Worm (Caenorhabditis elegans) whole organism, L1 larva: Measurements from ENCODE around the gene ttr-57.
"Not testable (repeated sequence)": the region's sequence is repeated elsewhere in the genome, so short reads cannot be mapped to it uniquely, and the experiment has no call there.

Source experiments
- Y116A8C.19 ChIP-seq: sonication (generic microtip); optimal IDR thresholded peaks from 2 replicates; lab custom pipeline; 2016; ENCODE audit warnings: missing compliant biosample characterization, missing genetic modification characterization, borderline replicate concordance
- aha-1 ChIP-seq: fragments of 150-350 bp; optimal IDR thresholded peaks from 2 replicates; lab custom pipeline; 2014; ENCODE audit warnings: missing biosample characterization, missing genetic modification characterization
- aly-2 ChIP-seq: fragments of 150-350 bp; optimal IDR thresholded peaks from 2 replicates; lab custom pipeline; 2014; ENCODE audit warnings: missing biosample characterization, missing genetic modification characterization
- ceh-63 ChIP-seq: fragments of 200-800 bp; sonication (Bioruptor generic); optimal IDR thresholded peaks from 2 replicates; lab custom pipeline; 2018; ENCODE audit warnings: mild to moderate bottlenecking, missing genetic modification characterization, missing compliant biosample characterization
- ceh-8 ChIP-seq: fragments of 200-800 bp; sonication (Bioruptor generic); optimal IDR thresholded peaks from 2 replicates; lab custom pipeline; 2018; ENCODE audit warnings: mild to moderate bottlenecking, missing genetic modification characterization, moderate library complexity, missing compliant biosample characterization
- ceh-88 ChIP-seq: fragments of 200-800 bp; sonication (Bioruptor generic); IDR thresholded peaks from 2 replicates; pipeline ENCODE4 v1.3.6; 2022; ENCODE audit warnings: missing genetic modification characterization, missing compliant biosample characterization
- dsc-1 ChIP-seq: sonication (generic microtip); optimal IDR thresholded peaks from 2 replicates; lab custom pipeline; 2016; ENCODE audit warnings: mild to moderate bottlenecking, missing genetic modification characterization, missing compliant biosample characterization
- egl-27 ChIP-seq, 2 experiments: fragments of 150-350 bp in 1 of 2; sonication (generic microtip); optimal IDR thresholded peaks; 3 replicates each; lab custom pipeline; 2017 to 2018; ENCODE audit warnings: missing biosample characterization in 2 of 2, missing genetic modification characterization in 2 of 2, missing genetic modification reagents in 2 of 2
- elt-2 ChIP-seq: sonication (generic microtip); optimal IDR thresholded peaks from 2 replicates; lab custom pipeline; 2016; ENCODE audit warnings: missing genetic modification characterization, mild to moderate bottlenecking, inconsistent platforms, missing compliant biosample characterization, missing genetic modification reagents
- elt-3 ChIP-seq, 6 experiments: fragments of 150-350 bp in 1 of 6; sonication (generic microtip); optimal IDR thresholded peaks; 2 replicates each; lab custom pipeline; 2017 to 2018; ENCODE audit warnings: missing biosample characterization in 6 of 6, missing genetic modification characterization in 6 of 6, inconsistent platforms in 1 of 6
- fkh-10 ChIP-seq: sonication (generic microtip); optimal IDR thresholded peaks from 2 replicates; lab custom pipeline; 2017; ENCODE audit warnings: missing biosample characterization, missing genetic modification reagents, missing genetic modification characterization
- fkh-4 ChIP-seq: sonication (generic microtip); optimal IDR thresholded peaks from 2 replicates; lab custom pipeline; 2016; ENCODE audit warnings: missing compliant biosample characterization, missing genetic modification characterization, borderline replicate concordance
- fos-1 ChIP-seq: fragments of 150-350 bp; optimal IDR thresholded peaks from 2 replicates; lab custom pipeline; 2014; ENCODE audit warnings: missing biosample characterization, missing genetic modification characterization
- isw-1 ChIP-seq: fragments of 200-800 bp; sonication (Bioruptor generic); IDR thresholded peaks from 2 replicates; pipeline ENCODE4 v1.3.6; 2022; ENCODE audit warnings: missing genetic modification characterization, missing compliant biosample characterization
- lin-14 ChIP-seq: fragments of 200-800 bp; sonication (Bioruptor generic); optimal IDR thresholded peaks from 2 replicates; lab custom pipeline; 2018; ENCODE audit warnings: mild to moderate bottlenecking, missing genetic modification characterization, moderate library complexity, missing compliant biosample characterization
- lin-15B ChIP-seq: fragments of 150-350 bp; sonication (generic microtip); optimal IDR thresholded peaks from 3 replicates; lab custom pipeline; 2014; ENCODE audit warnings: missing biosample characterization, missing genetic modification characterization
- lin-39 ChIP-seq: fragments of 150-350 bp; optimal IDR thresholded peaks from 2 replicates; lab custom pipeline; 2014; ENCODE audit warnings: missing biosample characterization, missing genetic modification reagents, missing genetic modification characterization
- lir-3 ChIP-seq: sonication (generic microtip); optimal IDR thresholded peaks from 2 replicates; lab custom pipeline; 2016; ENCODE audit warnings: mild to moderate bottlenecking, missing genetic modification characterization, moderate library complexity, missing compliant biosample characterization; ENCODE audit not compliant: poor library complexity
- lsy-2 ChIP-seq, 2 experiments: fragments of 150-350 bp; optimal IDR thresholded peaks; 2 replicates each; lab custom pipeline; 2014; ENCODE audit warnings: missing biosample characterization in 2 of 2, missing genetic modification characterization in 2 of 2
- mab-9 ChIP-seq: fragments of 200-800 bp; sonication (Bioruptor generic); IDR thresholded peaks from 2 replicates; pipeline ENCODE4 v1.3.6; 2022; ENCODE audit warnings: missing genetic modification reagents, missing genetic modification characterization, missing compliant biosample characterization
- mdl-1 ChIP-seq, 2 experiments: fragments of 150-350 bp; optimal IDR thresholded peaks; 2 replicates each; lab custom pipeline; 2014 to 2017; ENCODE audit warnings: missing biosample characterization in 2 of 2, missing genetic modification characterization in 2 of 2, inconsistent platforms in 1 of 2
- mep-1 ChIP-seq: fragments of 150-350 bp; optimal IDR thresholded peaks from 2 replicates; lab custom pipeline; 2014; ENCODE audit warnings: missing biosample characterization, missing genetic modification characterization
- nhr-11 ChIP-seq: fragments of 150-350 bp; optimal IDR thresholded peaks from 2 replicates; lab custom pipeline; 2014; ENCODE audit warnings: missing biosample characterization, missing genetic modification characterization
- nhr-12 ChIP-seq: sonication (generic microtip); optimal IDR thresholded peaks from 2 replicates; lab custom pipeline; 2017; ENCODE audit warnings: missing biosample characterization, missing genetic modification characterization
- nhr-28 ChIP-seq: fragments of 150-350 bp; optimal IDR thresholded peaks from 2 replicates; lab custom pipeline; 2014; ENCODE audit warnings: missing biosample characterization, missing genetic modification characterization
- nhr-47 ChIP-seq: sonication (generic microtip); optimal IDR thresholded peaks from 2 replicates; lab custom pipeline; 2016; ENCODE audit warnings: mild to moderate bottlenecking, missing genetic modification characterization, moderate library complexity, missing compliant biosample characterization
- nhr-84 ChIP-seq: sonication (generic microtip); optimal IDR thresholded peaks from 2 replicates; lab custom pipeline; 2017; ENCODE audit warnings: missing biosample characterization, missing genetic modification characterization
- nhr-90 ChIP-seq: sonication (generic microtip); optimal IDR thresholded peaks from 2 replicates; lab custom pipeline; 2016; ENCODE audit warnings: mild to moderate bottlenecking, missing genetic modification characterization, missing compliant biosample characterization; ENCODE audit not compliant: poor library complexity
- pag-3 ChIP-seq: sonication (generic microtip); optimal IDR thresholded peaks from 2 replicates; lab custom pipeline; 2017; ENCODE audit warnings: missing genetic modification characterization, mild to moderate bottlenecking, missing compliant biosample characterization, antibody characterized with exemption, borderline replicate concordance; ENCODE audit not compliant: insufficient read depth
- pax-3 ChIP-seq: fragments of 200-800 bp; sonication (Bioruptor generic); optimal IDR thresholded peaks from 2 replicates; lab custom pipeline; 2018; ENCODE audit warnings: mild to moderate bottlenecking, missing genetic modification characterization, moderate library complexity, missing compliant biosample characterization
- rnt-1 ChIP-seq: sonication (generic microtip); optimal IDR thresholded peaks from 2 replicates; lab custom pipeline; 2016; ENCODE audit warnings: mild to moderate bottlenecking, missing genetic modification characterization, moderate library complexity, missing compliant biosample characterization
- skn-1 ChIP-seq: fragments of 150-350 bp; optimal IDR thresholded peaks from 2 replicates; lab custom pipeline; 2014; ENCODE audit warnings: missing biosample characterization, missing genetic modification characterization
- snu-23 ChIP-seq: sonication (generic microtip); optimal IDR thresholded peaks from 2 replicates; lab custom pipeline; 2016; ENCODE audit warnings: missing genetic modification characterization, missing compliant biosample characterization
- sox-4 ChIP-seq: sonication (generic microtip); optimal IDR thresholded peaks from 2 replicates; lab custom pipeline; 2016; ENCODE audit warnings: missing genetic modification characterization, missing compliant biosample characterization
- swsn-7 ChIP-seq: sonication (generic microtip); optimal IDR thresholded peaks from 2 replicates; lab custom pipeline; 2016; ENCODE audit warnings: missing genetic modification characterization, missing compliant biosample characterization
- tlp-1 ChIP-seq: fragments of 150-350 bp; optimal IDR thresholded peaks from 2 replicates; lab custom pipeline; 2014; ENCODE audit warnings: missing biosample characterization, missing genetic modification characterization
- unc-30 ChIP-seq: sonication (generic microtip); optimal IDR thresholded peaks from 2 replicates; lab custom pipeline; 2017; ENCODE audit warnings: missing biosample characterization, missing genetic modification characterization
- xbp-1 ChIP-seq: sonication (generic microtip); optimal IDR thresholded peaks from 2 replicates; lab custom pipeline; 2016; ENCODE audit warnings: missing genetic modification characterization, missing compliant biosample characterization
- zag-1 ChIP-seq: fragments of 150-350 bp; optimal IDR thresholded peaks from 2 replicates; lab custom pipeline; 2014; ENCODE audit warnings: missing biosample characterization, missing genetic modification characterization
- ztf-11 ChIP-seq, 2 experiments: sonication (generic microtip); optimal IDR thresholded peaks; 2 replicates each; lab custom pipeline; 2016 to 2017; ENCODE audit warnings: missing genetic modification characterization in 2 of 2, missing biosample characterization in 1 of 2, missing compliant biosample characterization in 1 of 2
- ztf-4 ChIP-seq: fragments of 150-350 bp; optimal IDR thresholded peaks from 2 replicates; lab custom pipeline; 2014; ENCODE audit warnings: missing biosample characterization, missing genetic modification characterization

The ttr-57 gene

DNA sequence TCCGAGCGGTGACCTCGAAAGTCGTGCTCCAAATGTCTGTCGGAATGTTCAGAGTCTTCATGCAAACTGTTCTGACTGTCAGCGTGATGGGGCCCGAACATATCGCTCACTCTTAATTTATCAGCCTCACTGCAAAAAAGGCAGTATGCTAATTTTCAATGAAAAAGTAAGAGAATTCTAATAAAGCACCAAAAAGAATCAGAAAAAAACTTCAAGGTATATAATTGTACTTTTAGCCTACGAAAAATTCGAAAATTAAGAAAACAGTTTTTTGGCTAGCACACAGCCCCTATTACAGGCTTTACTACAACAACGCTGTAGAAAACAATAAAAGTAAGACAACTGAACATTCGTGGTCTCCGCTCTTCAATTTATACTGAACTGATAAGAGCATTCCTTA is 43.1 kb upstream of the ttr-57 start, which contains the start of gene F26F2.1:
Gene F26F2.1 (minus strand): TSS at position 101 of the 400 bp plus-strand sequence.
- TF ChIP-seq aha-1 (no peak), pag-3 (tag; lab: Kevin White, UChicago) (no peak), ceh-63 (GFP tag; lab: Kevin White, UChicago) (no peak), snu-23 (GFP tag; lab: Kevin White, UChicago) (no peak), nhr-84 (no peak), tlp-1 (tag; lab: Kevin White, UChicago) (no peak), zag-1 (tag; lab: Kevin White, UChicago) (no peak), Y116A8C.19 (tag; lab: Kevin White, UChicago) (no peak), lir-3 (no peak), ztf-4 (tag; lab: Kevin White, UChicago) (no peak), mab-9 (GFP tag; lab: Robert Waterston, UW) (no peak), nhr-11 (no peak), aly-2 (tag; lab: Kevin White, UChicago) (no peak), nhr-12 (tag; lab: Kevin White, UChicago) (no peak)

DNA sequence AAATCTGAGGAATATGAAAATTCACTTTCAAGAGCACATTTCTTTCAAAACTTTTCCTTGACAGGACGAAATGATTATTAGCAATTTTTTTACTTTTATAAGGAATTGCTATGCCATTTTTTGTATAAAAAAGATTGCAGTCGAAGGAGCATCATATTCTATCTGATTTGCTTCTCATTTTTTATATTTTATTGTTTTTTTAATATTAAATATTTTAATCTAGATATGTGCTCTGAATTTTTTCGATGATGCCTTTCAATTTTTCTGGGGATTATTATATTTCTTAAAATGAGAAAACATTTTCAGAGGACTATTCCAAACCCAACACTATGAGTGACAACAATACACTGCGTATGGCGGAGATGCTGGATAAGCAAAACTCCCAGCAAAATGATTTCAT is 40.9 kb upstream of the ttr-57 start, which contains the start of gene F26F2.13:
Gene F26F2.13 (plus strand): TSS at position 301 of the 400 bp plus-strand sequence.
- TF ChIP-seq xbp-1 (tag; lab: Kevin White, UChicago); mep-1 (tag; lab: Kevin White, UChicago); lin-14 (GFP tag; lab: Kevin White, UChicago): not testable (repeated sequence)

DNA sequence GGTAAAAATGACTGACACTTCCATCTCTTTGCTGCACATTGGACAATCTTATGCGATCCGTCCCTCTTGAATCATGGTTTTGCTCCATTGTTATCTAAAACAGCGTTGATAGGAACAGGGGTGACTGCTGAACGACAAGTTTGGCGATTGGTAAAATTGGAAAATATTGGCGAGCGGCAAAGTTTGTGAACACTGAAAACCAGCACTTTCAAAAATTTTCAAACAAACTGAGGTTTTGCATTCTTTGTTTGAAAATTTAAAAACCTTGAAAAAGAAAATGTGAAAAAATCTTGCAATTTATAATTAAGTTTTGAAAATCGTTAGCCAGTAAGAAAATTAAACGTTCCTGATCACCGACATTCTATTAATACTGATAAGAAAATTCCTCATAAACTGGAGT is 38.5 kb upstream of the ttr-57 start, which contains the start of gene F26F2.3:
Gene F26F2.3 (minus strand): TSS at position 101 of the 400 bp plus-strand sequence.
- TF ChIP-seq lin-39 (tag; lab: Kevin White, UChicago) = no peak
- no peak for TF ChIP-seq isw-1 (GFP tag; lab: Robert Waterston, UW)
- no peak for TF ChIP-seq aha-1
- no peak for TF ChIP-seq xbp-1 (tag; lab: Kevin White, UChicago)
- TF ChIP-seq aly-2 (tag; lab: Kevin White, UChicago) = no peak
- no peak for TF ChIP-seq nhr-11
- no peak for TF ChIP-seq nhr-90
- TF ChIP-seq pax-3 (tag; lab: Kevin White, UChicago) = no peak
- TF ChIP-seq elt-2 (tag; lab: Kevin White, UChicago) = no peak
- no peak for TF ChIP-seq skn-1
- TF ChIP-seq egl-27 (tag; optimal IDR thresholded peaks at IDR 0.05; lab: Kevin White, UChicago) = no peak
- TF ChIP-seq swsn-7 (tag; lab: Kevin White, UChicago) = no peak
- TF ChIP-seq rnt-1 = no peak
- no peak for TF ChIP-seq ceh-88 (GFP tag; lab: Robert Waterston, UW)
- no peak for TF ChIP-seq sox-4 (tag; lab: Kevin White, UChicago)
- TF ChIP-seq lin-15B (tag; lab: Kevin White, UChicago) = no peak
- no peak for TF ChIP-seq fkh-10 (GFP tag; lab: Kevin White, UChicago)
- TF ChIP-seq dsc-1 (tag; lab: Kevin White, UChicago) = no peak

DNA sequence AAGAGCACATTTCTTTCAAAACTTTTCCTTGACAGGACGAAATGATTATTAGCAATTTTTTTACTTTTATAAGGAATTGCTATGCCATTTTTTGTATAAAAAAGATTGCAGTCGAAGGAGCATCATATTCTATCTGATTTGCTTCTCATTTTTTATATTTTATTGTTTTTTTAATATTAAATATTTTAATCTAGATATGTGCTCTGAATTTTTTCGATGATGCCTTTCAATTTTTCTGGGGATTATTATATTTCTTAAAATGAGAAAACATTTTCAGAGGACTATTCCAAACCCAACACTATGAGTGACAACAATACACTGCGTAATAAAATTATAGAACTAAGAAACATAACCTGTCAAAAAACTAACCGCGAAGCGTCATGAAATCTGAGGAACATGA is 35.9 kb upstream of the ttr-57 start, which contains the start of gene F26F2.4:
Gene F26F2.4 (plus strand): TSS at position 301 of the 400 bp plus-strand sequence.
- not testable (repeated sequence) for TF ChIP-seq nhr-47, nhr-84, nhr-90

DNA sequence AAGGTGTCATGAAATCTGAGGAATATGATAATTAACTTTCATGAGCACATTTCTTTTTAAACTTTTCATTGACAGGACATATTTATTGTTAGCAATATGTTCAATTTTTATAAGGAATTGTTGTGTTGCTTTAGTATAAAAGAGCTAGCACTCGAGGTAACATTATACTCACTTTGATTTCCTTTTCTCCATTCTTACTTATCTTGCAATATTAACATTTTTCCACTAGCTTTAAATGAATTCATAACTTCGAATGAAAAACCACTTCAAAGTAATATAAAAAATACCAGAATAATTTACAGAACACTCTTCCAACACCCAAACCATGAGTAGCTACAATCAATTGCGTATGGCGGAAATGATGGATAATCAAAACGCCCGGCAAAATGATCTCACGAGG is 31.5 kb upstream of the ttr-57 start, which contains the start of gene F26F2.5:
Gene F26F2.5 (plus strand): TSS at position 301 of the 400 bp plus-strand sequence.
- TF ChIP-seq mab-9 (GFP tag; lab: Robert Waterston, UW) = no peak
- no peak for TF ChIP-seq lsy-2 (tag; optimal IDR thresholded peaks at IDR 0.05; lab: Kevin White, UChicago)
- no peak for TF ChIP-seq ztf-11 (tag; optimal IDR thresholded peaks at IDR 0.05; lab: Kevin White, UChicago)
- no peak for TF ChIP-seq mdl-1 (tag; optimal IDR thresholded peaks at IDR 0.05; lab: Kevin White, UChicago)
- TF ChIP-seq egl-27 (tag; optimal IDR thresholded peaks at IDR 0.05; lab: Kevin White, UChicago) = no peak
- no peak for TF ChIP-seq fos-1 (tag; lab: Kevin White, UChicago)
- TF ChIP-seq xbp-1 (tag; lab: Kevin White, UChicago) = no peak
- no peak for TF ChIP-seq lir-3
- no peak for TF ChIP-seq unc-30 (tag; lab: Kevin White, UChicago)
- TF ChIP-seq fkh-4 (tag; lab: Kevin White, UChicago) = no peak
- TF ChIP-seq ceh-8 (GFP tag; lab: Kevin White, UChicago) = no peak
- TF ChIP-seq elt-3 (tag; optimal IDR thresholded peaks at IDR 0.05; lab: Kevin White, UChicago) = no peak
- TF ChIP-seq nhr-28 (tag; lab: Kevin White, UChicago) = no peak
- no peak for TF ChIP-seq rnt-1
